Worm (Caenorhabditis elegans) whole organism, mixed stage, embryonic: ENCODE data around the gene T20B12.3.

Experiments used
- bed-3 ChIP-seq: fragments of 200-800 bp; sonication (Bioruptor generic); optimal IDR thresholded peaks from 3 replicates; lab custom pipeline; 2018; ENCODE audit warnings: mild to moderate bottlenecking, missing genetic modification characterization, moderate library complexity, missing compliant biosample characterization
- ceh-83 ChIP-seq: fragments of 200-800 bp; sonication (Bioruptor generic); optimal IDR thresholded peaks from 2 replicates; lab custom pipeline; 2018; ENCODE audit warnings: mild to moderate bottlenecking, missing genetic modification characterization, missing compliant biosample characterization
- ces-1 ChIP-seq: fragments of 150-350 bp; optimal IDR thresholded peaks from 2 replicates; lab custom pipeline; 2014; ENCODE audit warnings: missing biosample characterization, missing genetic modification reagents, missing genetic modification characterization
- elt-1 ChIP-seq: sonication (generic microtip); optimal IDR thresholded peaks from 2 replicates; lab custom pipeline; 2017; ENCODE audit warnings: missing genetic modification characterization, mild to moderate bottlenecking, missing compliant biosample characterization, antibody characterized with exemption, moderate library complexity, borderline replicate concordance; ENCODE audit not compliant: insufficient read depth
- hlh-1 ChIP-seq: fragments of 150-350 bp; optimal IDR thresholded peaks from 2 replicates; lab custom pipeline; 2014; ENCODE audit warnings: missing biosample characterization, missing genetic modification reagents, missing genetic modification characterization
- mab-5 ChIP-seq: fragments of 150-350 bp; optimal IDR thresholded peaks from 2 replicates; lab custom pipeline; 2014; ENCODE audit warnings: missing biosample characterization, missing genetic modification characterization
- nhr-12 ChIP-seq: fragments of 150-350 bp; optimal IDR thresholded peaks from 2 replicates; lab custom pipeline; 2014; ENCODE audit warnings: missing biosample characterization, missing genetic modification characterization
- nhr-2 ChIP-seq: fragments of 150-350 bp; optimal IDR thresholded peaks from 2 replicates; lab custom pipeline; 2014; ENCODE audit warnings: missing biosample characterization, missing genetic modification characterization
- nhr-237 ChIP-seq: fragments of 150-350 bp; optimal IDR thresholded peaks from 2 replicates; lab custom pipeline; 2014; ENCODE audit warnings: missing biosample characterization, missing genetic modification characterization
- nhr-28 ChIP-seq: fragments of 150-350 bp; optimal IDR thresholded peaks from 2 replicates; lab custom pipeline; 2014; ENCODE audit warnings: missing biosample characterization, missing genetic modification characterization
- tbx-8 ChIP-seq: fragments of 200-800 bp; sonication (Bioruptor generic); optimal IDR thresholded peaks from 2 replicates; lab custom pipeline; 2018; ENCODE audit warnings: mild to moderate bottlenecking, missing genetic modification characterization, moderate library complexity, missing compliant biosample characterization
- unc-120 ChIP-seq: sonication (generic microtip); optimal IDR thresholded peaks from 2 replicates; lab custom pipeline; 2017; ENCODE audit warnings: missing genetic modification characterization, missing compliant biosample characterization; ENCODE audit not compliant: poor library complexity, severe bottlenecking
- unc-62 ChIP-seq: fragments of 150-350 bp; optimal IDR thresholded peaks from 2 replicates; lab custom pipeline; 2014; ENCODE audit warnings: missing biosample characterization, missing genetic modification reagents, missing genetic modification characterization

The T20B12.3 gene

DNA sequence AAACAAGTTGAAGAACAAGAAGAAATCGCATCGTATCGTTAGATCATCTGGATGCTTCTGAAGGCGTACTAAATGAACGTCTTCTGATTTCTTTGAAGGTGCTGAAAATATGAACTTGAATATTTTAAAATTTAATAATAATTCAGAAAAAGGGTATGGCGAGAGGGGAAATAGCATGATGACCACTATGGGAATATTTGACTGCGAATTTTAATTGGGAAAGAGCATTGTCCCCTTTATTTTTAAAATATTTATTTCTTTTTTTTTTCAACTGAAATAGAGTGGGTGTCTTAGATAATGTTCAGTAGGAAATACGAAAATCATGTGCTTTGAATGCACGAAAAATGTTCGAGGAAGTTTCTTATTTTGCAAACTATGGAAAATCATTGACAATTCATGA is 13.4 kb downstream of the T20B12.3 start, which contains the start of gene lgc-50:
Gene lgc-50 (minus strand): TSS at position 101 of the 400 bp plus-strand sequence.
- TF ChIP-seq ceh-83 (GFP tag; lab: Kevin White, UChicago) (no peak), bed-3 (GFP tag; lab: Kevin White, UChicago) (no peak), mab-5 (tag; lab: Kevin White, UChicago) (no peak), nhr-237 (tag; lab: Kevin White, UChicago) (no peak), unc-62 (GFP tag; lab: Kevin White, UChicago) (no peak), tbx-8 (GFP tag; lab: Kevin White, UChicago) (no peak), ces-1 (GFP tag; lab: Kevin White, UChicago) (no peak), nhr-12 (no peak), elt-1 (no peak), hlh-1 (tag; lab: Kevin White, UChicago) (no peak)

DNA sequence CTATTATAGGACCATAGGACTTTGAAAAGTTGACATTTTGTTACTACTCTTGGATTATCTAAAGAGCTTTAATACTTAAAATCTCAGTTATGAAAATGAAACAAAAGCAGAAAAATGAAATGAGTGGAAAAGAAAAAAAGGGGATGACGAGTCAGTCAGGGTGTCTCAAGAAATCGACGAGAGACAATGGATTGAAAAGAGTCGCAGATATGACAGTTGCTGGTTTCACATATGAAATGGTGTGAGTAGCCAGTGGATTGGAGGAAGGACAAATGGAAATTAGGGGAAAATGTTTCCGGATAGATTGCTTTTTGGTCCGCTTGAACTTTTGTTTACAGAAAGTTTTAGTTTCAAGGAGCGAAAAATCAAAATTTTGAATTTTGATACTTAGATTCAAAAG is 15.3 kb downstream of the T20B12.3 start:
- TF ChIP-seq nhr-2 (tag; lab: Kevin White, UChicago) (no peak), hlh-1 (tag; lab: Kevin White, UChicago) (peak; percentile 91), nhr-28 (no peak), unc-120 (tag; lab: Kevin White, UChicago) (peak; percentile 3)

DNA sequence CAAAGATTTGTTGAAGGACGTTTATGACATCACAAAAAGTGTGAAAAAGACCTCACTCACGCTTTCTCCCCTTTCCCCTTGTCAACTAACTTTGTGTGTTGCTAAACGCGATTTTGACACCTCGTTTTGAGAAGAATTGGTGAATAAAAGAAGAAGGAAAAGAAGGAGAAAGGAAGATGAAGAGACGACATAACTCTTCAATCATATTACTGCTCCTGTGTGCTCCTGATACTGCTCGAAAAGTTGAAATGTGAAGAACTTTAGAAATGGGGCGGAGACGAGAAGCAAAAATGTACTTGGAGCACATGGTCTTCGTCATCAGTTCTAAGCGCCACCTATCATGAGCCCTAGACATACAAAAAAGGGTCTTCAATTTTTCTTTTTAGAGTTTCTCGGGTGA is 17.1 kb downstream of the T20B12.3 start:
- TF ChIP-seq ces-1 (GFP tag; lab: Kevin White, UChicago) (peak; percentile 44), unc-120 (tag; lab: Kevin White, UChicago) (no peak)
